Fruit fly (Drosophila melanogaster): Measurements from ENCODE around the gene mip130.
A peak's percentile ranks its signal among the peaks of the same experiment; 100 is the strongest.

The mip130 gene

dm6 chrX:1893532-1893931 is 14.5 kb upstream of the mip130 start:
- TF ChIP-seq pan (optimal IDR thresholded peaks at IDR 0.05) (no peak), EcR (GFP tag; optimal IDR thresholded peaks at IDR 0.05) (no peak), psq (optimal IDR thresholded peaks at IDR 0.05) (no peak)

dm6 chrX:1897384-1897783 is 10.7 kb upstream of the mip130 start:
- no peak for TF ChIP-seq Dll (optimal IDR thresholded peaks at IDR 0.05)
- no peak for TF ChIP-seq CG8478 (optimal IDR thresholded peaks at IDR 0.05)
- no peak for TF ChIP-seq psq (optimal IDR thresholded peaks at IDR 0.05)
- TF ChIP-seq usp (GFP tag; optimal IDR thresholded peaks at IDR 0.05), result no peak
- TF ChIP-seq pan (optimal IDR thresholded peaks at IDR 0.05), result no peak
- no peak for TF ChIP-seq EcR (GFP tag; optimal IDR thresholded peaks at IDR 0.05)

dm6 chrX:1899445-1900085 is 8.5 kb upstream of the mip130 start:
- no peak for TF ChIP-seq EcR (GFP tag; optimal IDR thresholded peaks at IDR 0.05)
- TF ChIP-seq Dll (optimal IDR thresholded peaks at IDR 0.05), result peak; percentile 34

- no peak for TF ChIP-seq Dll (optimal IDR thresholded peaks at IDR 0.05)
- no peak for TF ChIP-seq psq (optimal IDR thresholded peaks at IDR 0.05)
- no peak for TF ChIP-seq EcR (GFP tag; optimal IDR thresholded peaks at IDR 0.05)
- TF ChIP-seq usp (GFP tag; optimal IDR thresholded peaks at IDR 0.05), result no peak
- no peak for TF ChIP-seq CG8478 (optimal IDR thresholded peaks at IDR 0.05)
- TF ChIP-seq pan (optimal IDR thresholded peaks at IDR 0.05), result no peak
Measured at dm6 chrX:1900123-1900818, 7.8 kb upstream of the mip130 start, which contains the start of gene arm. Gene arm, minus strand, starts transcription at chrX:1900646.

dm6 chrX:1901605-1902136 is 6.4 kb upstream of the mip130 start, which contains the start of gene Ldaf1:
Gene Ldaf1, minus strand, starts transcription at chrX:1901911.
- TF ChIP-seq psq (optimal IDR thresholded peaks at IDR 0.05) (no peak), EcR (GFP tag; optimal IDR thresholded peaks at IDR 0.05) (no peak), pan (optimal IDR thresholded peaks at IDR 0.05) (no peak), Dll (optimal IDR thresholded peaks at IDR 0.05) (no peak), CG8478 (optimal IDR thresholded peaks at IDR 0.05) (no peak), usp (GFP tag; optimal IDR thresholded peaks at IDR 0.05) (no peak)

- TF ChIP-seq usp (GFP tag; optimal IDR thresholded peaks at IDR 0.05), result no peak
- no peak for TF ChIP-seq EcR (GFP tag; optimal IDR thresholded peaks at IDR 0.05)
- no peak for TF ChIP-seq Dll (optimal IDR thresholded peaks at IDR 0.05)
- no peak for TF ChIP-seq pan (optimal IDR thresholded peaks at IDR 0.05)
- TF ChIP-seq psq (optimal IDR thresholded peaks at IDR 0.05), result no peak
Measured at dm6 chrX:1903077-1903476, 5.0 kb upstream of the mip130 start, which contains the start of gene CG32801. Gene CG32801, minus strand, starts transcription at chrX:1903177.

dm6 chrX:1903968-1904367 is 4.1 kb upstream of the mip130 start:
- TF ChIP-seq usp (GFP tag; optimal IDR thresholded peaks at IDR 0.05), result no peak

dm6 chrX:1908757-1909156 is 718 bp downstream of the mip130 start, which contains the start of the genes Edem1 and Rbcn-3B:
Gene Edem1, minus strand, starts transcription at chrX:1908827.
Gene Rbcn-3B, plus strand, starts transcription at chrX:1908920.
- TF ChIP-seq Dll (optimal IDR thresholded peaks at IDR 0.05) (no peak), CG8478 (optimal IDR thresholded peaks at IDR 0.05) (no peak), psq (optimal IDR thresholded peaks at IDR 0.05) (no peak), pan (optimal IDR thresholded peaks at IDR 0.05) (no peak), EcR (GFP tag; optimal IDR thresholded peaks at IDR 0.05) (no peak), usp (GFP tag; optimal IDR thresholded peaks at IDR 0.05) (no peak)

dm6 chrX:1909533-1909932 is 1.5 kb downstream of the mip130 start:
- no peak for TF ChIP-seq CG8478 (optimal IDR thresholded peaks at IDR 0.05)
- TF ChIP-seq usp (GFP tag; optimal IDR thresholded peaks at IDR 0.05), result no peak
- TF ChIP-seq Dll (optimal IDR thresholded peaks at IDR 0.05), result no peak
- no peak for TF ChIP-seq psq (optimal IDR thresholded peaks at IDR 0.05)
- no peak for TF ChIP-seq pan (optimal IDR thresholded peaks at IDR 0.05)
- no peak for TF ChIP-seq EcR (GFP tag; optimal IDR thresholded peaks at IDR 0.05)

- peak; percentile 26 for TF ChIP-seq Dll (optimal IDR thresholded peaks at IDR 0.05)
- no peak for TF ChIP-seq EcR (GFP tag; optimal IDR thresholded peaks at IDR 0.05)
Measured at dm6 chrX:1922765-1923501, 14.9 kb downstream of the mip130 start, which contains the start of the genes eIF2Bepsilon and Ocrl. Gene eIF2Bepsilon, minus strand, starts transcription at chrX:1922874. Gene Ocrl, plus strand, starts transcription at chrX:1922981.

dm6 chrX:1927473-1928306 is 19.7 kb downstream of the mip130 start, which contains the start of gene CG11596:
Gene CG11596, plus strand, starts transcription at chrX:1927683.
- TF ChIP-seq pan (optimal IDR thresholded peaks at IDR 0.05) (no peak), Dll (optimal IDR thresholded peaks at IDR 0.05) (no peak), CG8478 (optimal IDR thresholded peaks at IDR 0.05) (no peak), psq (optimal IDR thresholded peaks at IDR 0.05) (no peak), usp (GFP tag; optimal IDR thresholded peaks at IDR 0.05) (no peak), EcR (GFP tag; optimal IDR thresholded peaks at IDR 0.05) (no peak)

All from whole organism.